Worm (Caenorhabditis elegans) whole organism, young adult: ENCODE data around the gene K02E2.7.

Experiments used
- chd-7 ChIP-seq: sonication (generic microtip); optimal IDR thresholded peaks from 2 replicates; lab custom pipeline; 2016; ENCODE audit warnings: mild to moderate bottlenecking, missing genetic modification characterization, moderate library complexity, missing compliant biosample characterization
- lsl-1 ChIP-seq: fragments of 200-800 bp; sonication (Bioruptor generic); optimal IDR thresholded peaks from 2 replicates; lab custom pipeline; 2018; ENCODE audit warnings: mild to moderate bottlenecking, missing genetic modification characterization, moderate library complexity, missing compliant biosample characterization
- nfya-1 ChIP-seq: sonication (generic microtip); optimal IDR thresholded peaks from 2 replicates; lab custom pipeline; 2017; ENCODE audit warnings: antibody characterized with exemption, missing compliant biosample characterization, missing genetic modification characterization, borderline replicate concordance; ENCODE audit not compliant: insufficient read depth

- TF ChIP-seq chd-7 (tag; lab: Kevin White, UChicago), result no peak
- no peak for TF ChIP-seq lsl-1
- TF ChIP-seq nfya-1 (tag; lab: Kevin White, UChicago), result no peak
Measured at ce11 chrV:20406817-20407216, 20.0 kb upstream of the K02E2.7 start.
